Fruit fly (Drosophila melanogaster) whole organism, embryonic: Measurements from ENCODE around the gene p23.

Source experiments
- ATbp ChIP-seq: fragments of 200-800 bp; sonication (Bioruptor generic); optimal IDR thresholded peaks from 2 replicates; lab custom pipeline; 2017; ENCODE audit warnings: missing biosample characterization, mild to moderate bottlenecking, missing genetic modification characterization, missing genetic modification reagents
- B-H2 ChIP-seq: fragments of 200-800 bp; sonication (Bioruptor generic); optimal IDR thresholded peaks from 2 replicates; lab custom pipeline; 2018; ENCODE audit warnings: missing biosample characterization, mild to moderate bottlenecking, missing genetic modification characterization
- Bgb ChIP-seq: fragments of 200-800 bp; sonication (Bioruptor generic); IDR thresholded peaks from 2 replicates; pipeline ENCODE4 v1.3.6; 2022; ENCODE audit warnings: missing biosample characterization, missing genetic modification characterization; ENCODE audit not compliant: partially characterized antibody
- CG10147 ChIP-seq: fragments of 200-800 bp; sonication (Bioruptor generic); optimal IDR thresholded peaks from 2 replicates; lab custom pipeline; 2019; ENCODE audit warnings: missing biosample characterization, mild to moderate bottlenecking, missing genetic modification characterization, moderate library complexity
- CG10979 ChIP-seq: fragments of 200-800 bp; sonication (Bioruptor generic); optimal IDR thresholded peaks from 2 replicates; lab custom pipeline; 2018; ENCODE audit warnings: missing biosample characterization, mild to moderate bottlenecking, missing genetic modification characterization, moderate library complexity
- CG12219 ChIP-seq: fragments of 200-800 bp; sonication (Bioruptor generic); optimal IDR thresholded peaks from 3 replicates; lab custom pipeline; 2018; ENCODE audit warnings: missing biosample characterization, mild to moderate bottlenecking, missing genetic modification characterization
- CG12659 ChIP-seq: fragments of 200-800 bp; sonication (Bioruptor generic); optimal IDR thresholded peaks from 3 replicates; lab custom pipeline; 2017; ENCODE audit warnings: mild to moderate bottlenecking, missing biosample characterization, missing genetic modification reagents, missing genetic modification characterization
- CG14050 ChIP-seq: fragments of 200-800 bp; sonication (Bioruptor generic); IDR thresholded peaks from 3 replicates; pipeline ENCODE4 v1.3.6; 2022; ENCODE audit warnings: missing biosample characterization, missing genetic modification characterization
- CG17186 ChIP-seq: fragments of 200-800 bp; sonication (Bioruptor generic); optimal IDR thresholded peaks from 3 replicates; lab custom pipeline; 2017; ENCODE audit warnings: missing biosample characterization, missing genetic modification reagents, missing genetic modification characterization
- CG17912 ChIP-seq: fragments of 200-800 bp; sonication (Bioruptor generic); optimal IDR thresholded peaks from 2 replicates; lab custom pipeline; 2018; ENCODE audit warnings: missing biosample characterization, mild to moderate bottlenecking, missing genetic modification characterization
- CG18619 ChIP-seq: fragments of 200-800 bp; sonication (Bioruptor generic); optimal IDR thresholded peaks from 3 replicates; lab custom pipeline; 2017; ENCODE audit warnings: missing biosample characterization, mild to moderate bottlenecking, missing genetic modification characterization
- CG2202 ChIP-seq: fragments of 200-800 bp; sonication (Bioruptor generic); optimal IDR thresholded peaks from 2 replicates; lab custom pipeline; 2018; ENCODE audit warnings: missing biosample characterization, mild to moderate bottlenecking, missing genetic modification characterization
- CG2712 ChIP-seq: fragments of 200-800 bp; optimal IDR thresholded peaks from 3 replicates; lab custom pipeline; 2019; ENCODE audit warnings: missing biosample characterization, mild to moderate bottlenecking, missing genetic modification characterization, moderate library complexity
- CG3407 ChIP-seq: fragments of 200-800 bp; sonication (Bioruptor generic); optimal IDR thresholded peaks from 2 replicates; lab custom pipeline; 2018; ENCODE audit warnings: missing biosample characterization, mild to moderate bottlenecking, missing genetic modification characterization
- CG3995 ChIP-seq: fragments of 200-800 bp; sonication (Bioruptor generic); optimal IDR thresholded peaks from 3 replicates; lab custom pipeline; 2016; ENCODE audit warnings: missing biosample characterization, missing genetic modification characterization
- CG6254 ChIP-seq: fragments of 200-800 bp; sonication (Bioruptor generic); optimal IDR thresholded peaks from 3 replicates; lab custom pipeline; 2017; ENCODE audit warnings: mild to moderate bottlenecking, missing biosample characterization, missing genetic modification reagents, missing genetic modification characterization
- CG6683 ChIP-seq: fragments of 200-800 bp; sonication (Bioruptor generic); optimal IDR thresholded peaks from 2 replicates; lab custom pipeline; 2017; ENCODE audit warnings: missing biosample characterization, mild to moderate bottlenecking, missing genetic modification characterization, missing genetic modification reagents
- CG6689 ChIP-seq: fragments of 200-800 bp; sonication (Bioruptor generic); IDR thresholded peaks from 2 replicates; pipeline ENCODE4 v1.3.6; 2022; ENCODE audit warnings: missing biosample characterization, missing genetic modification characterization
- CG6854 ChIP-seq: fragments of 200-800 bp; sonication (Bioruptor generic); optimal IDR thresholded peaks from 3 replicates; lab custom pipeline; 2017; ENCODE audit warnings: missing biosample characterization, mild to moderate bottlenecking, missing genetic modification characterization
- CG8089 ChIP-seq: fragments of 200-800 bp; sonication (Bioruptor generic); optimal IDR thresholded peaks from 3 replicates; lab custom pipeline; 2016; ENCODE audit warnings: missing biosample characterization, missing genetic modification characterization
- CTCF ChIP-seq: fragments of 200-800 bp; sonication (Bioruptor generic); optimal IDR thresholded peaks from 2 replicates; lab custom pipeline; 2017; ENCODE audit warnings: missing biosample characterization, mild to moderate bottlenecking, missing genetic modification characterization, moderate library complexity
- CoRest ChIP-seq: fragments of 200-800 bp; sonication (Bioruptor generic); optimal IDR thresholded peaks from 3 replicates; lab custom pipeline; 2018; ENCODE audit warnings: missing biosample characterization, mild to moderate bottlenecking, missing genetic modification characterization, moderate library complexity
- Doc3 ChIP-seq: fragments of 200-800 bp; sonication (Bioruptor generic); IDR thresholded peaks from 3 replicates; pipeline ENCODE4 v1.3.6; 2022; ENCODE audit warnings: missing biosample characterization, missing genetic modification characterization; ENCODE audit not compliant: partially characterized antibody
- Fer3 ChIP-seq: fragments of 200-800 bp; sonication (Bioruptor generic); optimal IDR thresholded peaks from 2 replicates; lab custom pipeline; 2018; ENCODE audit warnings: missing biosample characterization, mild to moderate bottlenecking, missing genetic modification characterization, moderate library complexity
- Hr51 ChIP-seq, 2 experiments: fragments of 200-800 bp; sonication (Bioruptor generic); optimal IDR thresholded peaks; 2 replicates in 1 of 2; 3 replicates in 1 of 2; lab custom pipeline; 2016 to 2018; ENCODE audit warnings: missing biosample characterization in 2 of 2, missing genetic modification characterization in 2 of 2, mild to moderate bottlenecking in 1 of 2, moderate library complexity in 1 of 2
- Kr ChIP-seq: fragments of 200-800 bp; sonication (Bioruptor generic); optimal IDR thresholded peaks from 2 replicates; lab custom pipeline; 2017; ENCODE audit warnings: missing biosample characterization, mild to moderate bottlenecking, missing genetic modification characterization
- Scr ChIP-seq: fragments of 200-800 bp; sonication (Bioruptor generic); IDR thresholded peaks from 2 replicates; pipeline ENCODE4 v1.3.6; 2022; ENCODE audit warnings: missing biosample characterization, missing genetic modification characterization; ENCODE audit not compliant: partially characterized antibody
- Sox100B ChIP-seq: fragments of 200-800 bp; sonication (Bioruptor generic); optimal IDR thresholded peaks from 3 replicates; lab custom pipeline; 2018; ENCODE audit warnings: missing biosample characterization, mild to moderate bottlenecking, missing genetic modification characterization
- ab ChIP-seq: fragments of 200-800 bp; sonication (Bioruptor generic); optimal IDR thresholded peaks from 2 replicates; lab custom pipeline; 2016; ENCODE audit warnings: missing biosample characterization, missing genetic modification characterization
- bigmax ChIP-seq: fragments of 200-800 bp; sonication (Bioruptor generic); optimal IDR thresholded peaks from 2 replicates; lab custom pipeline; 2018; ENCODE audit warnings: missing biosample characterization, mild to moderate bottlenecking, missing genetic modification characterization
- br ChIP-seq: fragments of >200 bp; optimal IDR thresholded peaks from 2 replicates; lab custom pipeline; 2017
- cato ChIP-seq: fragments of 200-800 bp; sonication (Bioruptor generic); optimal IDR thresholded peaks from 2 replicates; lab custom pipeline; 2016; ENCODE audit warnings: missing biosample characterization, missing genetic modification characterization, borderline replicate concordance
- dm ChIP-seq: fragments of 200-800 bp; sonication (Bioruptor generic); optimal IDR thresholded peaks from 3 replicates; lab custom pipeline; 2016; ENCODE audit warnings: missing biosample characterization, missing genetic modification characterization
- emc ChIP-seq: fragments of 200-800 bp; sonication (Bioruptor generic); optimal IDR thresholded peaks from 2 replicates; lab custom pipeline; 2016; ENCODE audit warnings: missing biosample characterization, missing genetic modification characterization
- ems ChIP-seq: fragments of 200-800 bp; sonication (Bioruptor generic); optimal IDR thresholded peaks from 3 replicates; lab custom pipeline; 2016; ENCODE audit warnings: missing biosample characterization, missing genetic modification characterization
- exex ChIP-seq: fragments of 200-800 bp; sonication (Bioruptor generic); optimal IDR thresholded peaks from 4 replicates; lab custom pipeline; 2018; ENCODE audit warnings: missing biosample characterization, mild to moderate bottlenecking, missing genetic modification characterization, moderate library complexity
- fu2 ChIP-seq: fragments of 200-800 bp; sonication (Bioruptor generic); optimal IDR thresholded peaks from 2 replicates; lab custom pipeline; 2016; ENCODE audit warnings: missing biosample characterization, missing genetic modification characterization
- gcm ChIP-seq: fragments of 200-800 bp; sonication (Bioruptor generic); optimal IDR thresholded peaks from 2 replicates; lab custom pipeline; 2019; ENCODE audit warnings: missing biosample characterization, mild to moderate bottlenecking, missing genetic modification characterization, moderate library complexity
- gfzf ChIP-seq: fragments of 200-800 bp; sonication (Bioruptor generic); optimal IDR thresholded peaks from 2 replicates; lab custom pipeline; 2016; ENCODE audit warnings: missing biosample characterization, mild to moderate bottlenecking, missing genetic modification characterization, moderate library complexity
- jumu ChIP-seq: fragments of 200-800 bp; sonication (Bioruptor generic); optimal IDR thresholded peaks from 3 replicates; lab custom pipeline; 2016; ENCODE audit warnings: missing biosample characterization, missing genetic modification characterization
- kni ChIP-seq: fragments of 200-800 bp; sonication (Bioruptor generic); optimal IDR thresholded peaks from 3 replicates; lab custom pipeline; 2017; ENCODE audit warnings: mild to moderate bottlenecking, missing biosample characterization, missing genetic modification reagents, missing genetic modification characterization
- luna ChIP-seq: fragments of 200-800 bp; sonication (Bioruptor generic); optimal IDR thresholded peaks from 2 replicates; lab custom pipeline; 2016; ENCODE audit warnings: missing biosample characterization, missing genetic modification characterization
- onecut ChIP-seq: fragments of 200-800 bp; sonication (Bioruptor generic); IDR thresholded peaks from 2 replicates; pipeline ENCODE4 v1.3.6; 2022; ENCODE audit warnings: missing biosample characterization, missing genetic modification characterization
- p53 ChIP-seq: fragments of 200-800 bp; sonication (Bioruptor generic); optimal IDR thresholded peaks from 2 replicates; lab custom pipeline; 2016; ENCODE audit warnings: missing biosample characterization, missing genetic modification characterization
- peb ChIP-seq: fragments of 200-800 bp; sonication (Bioruptor generic); IDR thresholded peaks from 2 replicates; pipeline ENCODE4 v1.3.6; 2022; ENCODE audit warnings: missing biosample characterization, missing genetic modification characterization
- pzg ChIP-seq: fragments of 200-800 bp; sonication (Bioruptor generic); optimal IDR thresholded peaks from 3 replicates; lab custom pipeline; 2018; ENCODE audit warnings: missing biosample characterization, mild to moderate bottlenecking, missing genetic modification characterization, moderate library complexity
- sd ChIP-seq: fragments of 200-800 bp; sonication (Bioruptor generic); optimal IDR thresholded peaks from 3 replicates; lab custom pipeline; 2018; ENCODE audit warnings: missing biosample characterization, mild to moderate bottlenecking, missing genetic modification characterization, moderate library complexity
- stwl ChIP-seq: fragments of 200-800 bp; sonication (Bioruptor generic); optimal IDR thresholded peaks from 3 replicates; lab custom pipeline; 2018; ENCODE audit warnings: missing biosample characterization, mild to moderate bottlenecking, missing genetic modification characterization, moderate library complexity
- trem ChIP-seq: fragments of 200-800 bp; optimal IDR thresholded peaks from 3 replicates; lab custom pipeline; 2019; ENCODE audit warnings: missing biosample characterization, mild to moderate bottlenecking, missing genetic modification characterization, moderate library complexity
- z ChIP-seq: fragments of 200-800 bp; sonication (Bioruptor generic); IDR thresholded peaks from 3 replicates; pipeline ENCODE4 v1.3.6; 2022; ENCODE audit warnings: missing biosample characterization, missing genetic modification characterization

The p23 gene

DNA sequence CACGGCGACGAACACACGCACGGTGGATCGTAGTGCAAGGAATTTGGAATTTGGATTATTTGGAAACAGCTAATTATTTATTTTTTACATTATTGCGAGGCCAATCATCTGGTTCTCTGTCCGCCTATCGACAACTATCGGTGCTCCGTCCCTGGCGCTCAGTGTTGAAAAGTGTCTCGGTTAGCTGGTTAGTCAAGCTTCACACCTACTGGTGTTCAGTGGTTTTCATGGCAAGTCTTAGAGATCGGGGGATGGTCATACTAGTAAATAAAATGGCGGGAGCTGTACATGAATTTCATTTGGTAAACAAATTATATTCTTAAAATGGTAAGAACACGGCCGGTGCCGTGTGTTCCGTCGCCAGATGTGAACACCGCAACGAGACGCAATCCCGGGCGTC is 33.2 kb downstream of the p23 start, which contains the start of the genes trbd and dmt (continued):
- TF ChIP-seq CG6683 (no peak), CG12219 (GFP tag; lab: Kevin White, UChicago) (no peak), pzg (GFP tag; lab: Kevin White, UChicago) (peak; percentile 100), bigmax (GFP tag; lab: Kevin White, UChicago) (peak; percentile 63), dm (GFP tag; lab: Kevin White, UChicago) (peak; percentile 78), CG8089 (peak; percentile 44), CG14050 (GFP tag; lab: Robert Waterston, UW) (no peak), Sox100B (no peak), Fer3 (no peak), CTCF (GFP tag; lab: Kevin White, UChicago) (no peak), CG17912 (GFP tag; lab: Kevin White, UChicago) (peak; percentile 56), fu2 (peak; percentile 68), emc (GFP tag; lab: Kevin White, UChicago) (no peak), CG12659 (GFP tag; lab: Kevin White, UChicago) (peak; percentile 95), cato (no peak), ems (GFP tag; lab: Kevin White, UChicago) (peak; percentile 26), onecut (GFP tag; lab: Robert Waterston, UW) (peak; percentile 28), CG10979 (peak; percentile 34), luna (GFP tag; lab: Kevin White, UChicago) (peak; percentile 46), CG6689 (GFP tag; lab: Robert Waterston, UW) (no peak), ATbp (no peak), Kr (GFP tag; lab: Kevin White, UChicago) (no peak), Doc3 (GFP tag; lab: Robert Waterston, UW) (no peak), CG10147 (no peak)

DNA sequence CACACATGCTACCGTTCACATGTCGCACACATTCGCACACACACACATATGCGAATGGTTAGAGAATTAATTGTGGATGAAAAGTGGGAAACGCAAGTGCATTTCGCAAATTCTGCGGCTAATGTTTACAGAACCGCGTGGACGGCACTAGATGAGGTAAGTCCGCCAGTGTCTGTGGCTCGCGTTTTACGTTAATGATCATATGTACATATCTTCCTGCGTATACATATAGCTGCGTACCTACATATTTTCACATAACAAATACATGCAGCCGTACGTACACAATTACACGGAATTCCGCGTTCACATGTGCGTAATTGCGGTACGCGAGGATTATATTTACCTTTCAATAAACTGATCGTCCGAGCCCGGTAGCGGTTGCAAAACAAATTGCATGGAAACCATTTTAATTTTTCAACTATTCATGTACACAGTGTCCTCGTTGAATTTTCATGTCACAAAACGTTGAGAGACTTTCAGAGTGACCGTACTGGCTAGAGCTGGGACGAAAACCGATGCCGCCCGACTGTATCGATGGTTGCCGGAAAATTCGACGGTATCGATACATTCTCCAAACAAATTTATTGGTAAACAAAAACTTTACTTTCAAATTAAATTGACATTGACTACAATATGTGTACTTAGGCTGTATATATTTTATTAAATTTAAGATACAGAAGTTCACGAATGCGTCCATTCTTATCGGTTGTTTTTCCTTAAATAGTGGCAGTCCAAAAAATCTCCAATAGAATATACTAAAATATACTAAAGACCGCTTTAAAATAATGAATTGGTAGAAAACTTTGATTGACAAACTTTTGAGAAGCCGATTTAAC is 47.6 kb downstream of the p23 start, which contains the start of gene hyd:
Gene hyd (minus strand): TSS at position 495 of the 836 bp plus-strand sequence.
- no peak for TF ChIP-seq Hr51 (GFP tag; optimal IDR thresholded peaks at IDR 0.05; lab: Kevin White, UChicago)
- TF ChIP-seq CG2712 (tag; lab: Kevin White, UChicago), result no peak
- no peak for TF ChIP-seq CoRest (tag; lab: Kevin White, UChicago)
- no peak for TF ChIP-seq Sox100B
- TF ChIP-seq CG6254 (GFP tag; lab: Kevin White, UChicago), result no peak
- TF ChIP-seq CG17186, result peak; percentile 24
- TF ChIP-seq exex (tag; lab: Kevin White, UChicago), result no peak
- no peak for TF ChIP-seq z (GFP tag; lab: Robert Waterston, UW)
- TF ChIP-seq peb (GFP tag; lab: Robert Waterston, UW), result no peak
- peak; percentile 45 for TF ChIP-seq CG3995
- no peak for TF ChIP-seq CG2202
- no peak for TF ChIP-seq CG18619
- TF ChIP-seq B-H2, result no peak
- no peak for TF ChIP-seq br (lab: Kevin White, UChicago)
- peak; percentile 62 for TF ChIP-seq stwl
- peak; percentile 85 for TF ChIP-seq Bgb (GFP tag; lab: Robert Waterston, UW)
- TF ChIP-seq jumu (GFP tag; lab: Kevin White, UChicago), result no peak
- TF ChIP-seq Scr, result peak; percentile 88
- TF ChIP-seq p53 (GFP tag; lab: Kevin White, UChicago), result no peak
- TF ChIP-seq ab, result no peak
- TF ChIP-seq gfzf (GFP tag; lab: Kevin White, UChicago), result peak; percentile 61
- peak; percentile 97 for TF ChIP-seq trem
- TF ChIP-seq gcm (GFP tag; lab: Kevin White, UChicago), result no peak
- TF ChIP-seq CG3407 (GFP tag; lab: Kevin White, UChicago), result no peak
- TF ChIP-seq kni (GFP tag; lab: Kevin White, UChicago), result no peak
- TF ChIP-seq sd (tag; lab: Kevin White, UChicago), result no peak
- TF ChIP-seq CG6854 (GFP tag; lab: Kevin White, UChicago), result no peak
